Worm (Caenorhabditis elegans): ENCODE data around the gene R06F6.12.

R06F6.12 gene

ce11 chrII:10829572-10829971 is 5.7 kb upstream of the R06F6.12 start:
- TF ChIP-seq klf-2 (GFP tag; conservative IDR thresholded peaks at IDR 0.05) (no peak), ztf-29 (GFP tag; IDR thresholded peaks at IDR 0.05) (no peak), ref-1 (GFP tag; conservative IDR thresholded peaks at IDR 0.05) (no peak), med-1 (GFP tag; optimal IDR thresholded peaks at IDR 0.05; ENCODE audit: insufficient read depth) (no peak), tab-1 (GFP tag; IDR thresholded peaks at IDR 0.05) (no peak), ztf-23 (GFP tag; IDR thresholded peaks at IDR 0.05) (no peak), cog-1 (tag; optimal IDR thresholded peaks at IDR 0.05) (no peak), flt-1 (GFP tag; IDR thresholded peaks at IDR 0.05) (no peak), T22C8.4 (GFP tag; IDR thresholded peaks at IDR 0.05) (no peak)

ce11 chrII:10829081-10829480 is 5.2 kb upstream of the R06F6.12 start, which contains the start of gene VM106R.1:
TSS of gene VM106R.1 (minus strand) at chrII:10829181.
- TF ChIP-seq T22C8.4 (GFP tag; IDR thresholded peaks at IDR 0.05) (no peak), flt-1 (GFP tag; IDR thresholded peaks at IDR 0.05) (no peak), ztf-23 (GFP tag; IDR thresholded peaks at IDR 0.05) (no peak)

- TF ChIP-seq T22C8.4 (GFP tag; IDR thresholded peaks at IDR 0.05), result no peak
- no peak for TF ChIP-seq ref-1 (GFP tag; conservative IDR thresholded peaks at IDR 0.05)
- no peak for TF ChIP-seq flt-1 (GFP tag; IDR thresholded peaks at IDR 0.05)
These were observed 3.2 kb downstream of the R06F6.12 start, which contains the start of gene ech-4 for ce11 chrII:10820679-10821078. TSS of gene ech-4 (plus strand) at chrII:10821031.

- no peak for TF ChIP-seq klf-2 (GFP tag; conservative IDR thresholded peaks at IDR 0.05)
- no peak for TF ChIP-seq med-1 (GFP tag; optimal IDR thresholded peaks at IDR 0.05; ENCODE audit: insufficient read depth)
- no peak for TF ChIP-seq ztf-29 (GFP tag; IDR thresholded peaks at IDR 0.05)
- TF ChIP-seq T22C8.4 (GFP tag; IDR thresholded peaks at IDR 0.05), result no peak
- no peak for TF ChIP-seq ref-1 (GFP tag; conservative IDR thresholded peaks at IDR 0.05)
- TF ChIP-seq ztf-23 (GFP tag; IDR thresholded peaks at IDR 0.05), result no peak
- TF ChIP-seq flt-1 (GFP tag; IDR thresholded peaks at IDR 0.05), result no peak
- TF ChIP-seq tab-1 (GFP tag; IDR thresholded peaks at IDR 0.05), result no peak
- no peak for TF ChIP-seq cog-1 (tag; optimal IDR thresholded peaks at IDR 0.05)
These were observed 3.9 kb downstream of the R06F6.12 start, which contains the start of gene R06F6.8 for ce11 chrII:10819928-10820423. TSS of gene R06F6.8 (minus strand) at chrII:10819978.

DNA sequence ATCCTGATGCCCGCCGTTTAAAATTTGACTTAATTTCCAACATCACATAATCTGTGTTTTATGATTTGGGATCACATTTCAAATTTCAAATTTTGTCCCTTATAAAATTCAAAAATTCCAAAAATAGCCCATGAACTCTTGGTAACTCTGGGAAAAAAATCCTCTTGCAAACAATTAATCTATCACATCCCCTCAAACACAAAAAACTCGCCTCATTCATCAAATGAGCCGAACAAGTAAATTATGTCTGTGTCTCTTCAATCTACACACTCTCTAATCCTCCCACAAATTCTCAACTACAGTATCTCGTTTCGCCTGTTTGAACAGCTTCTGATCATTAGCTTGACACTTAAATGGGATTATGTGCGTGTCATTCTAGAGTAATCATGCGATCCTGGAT is 13.2 kb downstream of the R06F6.12 start, which contains the start of gene msrp-7:
Gene msrp-7, plus strand, starts transcription at position 301 of the 400 bp plus-strand sequence.
- TF ChIP-seq flt-1 (GFP tag; IDR thresholded peaks at IDR 0.05), result no peak
- TF ChIP-seq tab-1 (GFP tag; IDR thresholded peaks at IDR 0.05), result no peak
- no peak for TF ChIP-seq T22C8.4 (GFP tag; IDR thresholded peaks at IDR 0.05)
- TF ChIP-seq ref-1 (GFP tag; conservative IDR thresholded peaks at IDR 0.05), result no peak
- TF ChIP-seq klf-2 (GFP tag; conservative IDR thresholded peaks at IDR 0.05), result no peak
- TF ChIP-seq med-1 (GFP tag; optimal IDR thresholded peaks at IDR 0.05; ENCODE audit: insufficient read depth), result no peak
- TF ChIP-seq ztf-29 (GFP tag; IDR thresholded peaks at IDR 0.05), result no peak
- TF ChIP-seq cog-1 (tag; optimal IDR thresholded peaks at IDR 0.05), result no peak
- no peak for TF ChIP-seq ztf-23 (GFP tag; IDR thresholded peaks at IDR 0.05)

ce11 chrII:10808708-10809343 is 15.1 kb downstream of the R06F6.12 start, which contains the start of gene R06F6.14:
TSS of gene R06F6.14 (plus strand) at chrII:10809293.
- TF ChIP-seq ref-1 (GFP tag; conservative IDR thresholded peaks at IDR 0.05), result no peak

DNA sequence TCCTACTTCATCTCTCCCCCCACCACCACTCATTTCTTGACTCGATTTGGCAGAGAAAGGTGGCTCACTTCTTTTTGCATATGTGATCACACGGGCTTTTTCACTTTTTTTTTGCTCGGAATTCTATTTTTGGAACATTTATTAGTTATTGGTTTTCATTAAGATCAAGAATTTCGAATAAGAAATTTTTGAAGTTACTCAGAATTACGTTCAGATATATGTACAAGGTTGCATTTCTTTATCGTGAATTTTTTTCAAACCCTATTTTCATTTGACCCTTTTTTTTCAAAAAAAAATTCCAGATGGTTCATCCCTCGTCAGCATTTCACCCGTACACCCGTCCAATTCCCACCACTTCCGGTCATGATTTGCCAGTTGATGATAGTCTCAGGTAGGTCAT is 18.4 kb downstream of the R06F6.12 start, which contains the start of gene ceh-62:
Gene ceh-62, plus strand, starts transcription at position 301 of the 400 bp plus-strand sequence.
- no peak for TF ChIP-seq T22C8.4 (GFP tag; IDR thresholded peaks at IDR 0.05)
- no peak for TF ChIP-seq ztf-23 (GFP tag; IDR thresholded peaks at IDR 0.05)
- TF ChIP-seq klf-2 (GFP tag; conservative IDR thresholded peaks at IDR 0.05), result no peak
- TF ChIP-seq cog-1 (tag; optimal IDR thresholded peaks at IDR 0.05), result no peak
- no peak for TF ChIP-seq med-1 (GFP tag; optimal IDR thresholded peaks at IDR 0.05; ENCODE audit: insufficient read depth)
- no peak for TF ChIP-seq ztf-29 (GFP tag; IDR thresholded peaks at IDR 0.05)
- no peak for TF ChIP-seq flt-1 (GFP tag; IDR thresholded peaks at IDR 0.05)
- TF ChIP-seq tab-1 (GFP tag; IDR thresholded peaks at IDR 0.05), result no peak
- no peak for TF ChIP-seq ref-1 (GFP tag; conservative IDR thresholded peaks at IDR 0.05)

- TF ChIP-seq med-1 (GFP tag; optimal IDR thresholded peaks at IDR 0.05; ENCODE audit: insufficient read depth) (no peak), ztf-29 (GFP tag; IDR thresholded peaks at IDR 0.05) (no peak), cog-1 (tag; optimal IDR thresholded peaks at IDR 0.05) (no peak), ztf-23 (GFP tag; IDR thresholded peaks at IDR 0.05) (no peak), flt-1 (GFP tag; IDR thresholded peaks at IDR 0.05) (no peak), ref-1 (GFP tag; conservative IDR thresholded peaks at IDR 0.05) (no peak), T22C8.4 (GFP tag; IDR thresholded peaks at IDR 0.05) (no peak), klf-2 (GFP tag; conservative IDR thresholded peaks at IDR 0.05) (no peak), tab-1 (GFP tag; IDR thresholded peaks at IDR 0.05) (no peak)
These were observed 19.0 kb downstream of the R06F6.12 start for ce11 chrII:10804907-10805306.

ce11 chrII:10804442-10804841 is 19.4 kb downstream of the R06F6.12 start:
- no peak for TF ChIP-seq cog-1 (tag; optimal IDR thresholded peaks at IDR 0.05)
- no peak for TF ChIP-seq ztf-29 (GFP tag; IDR thresholded peaks at IDR 0.05)
- no peak for TF ChIP-seq T22C8.4 (GFP tag; IDR thresholded peaks at IDR 0.05)
- no peak for TF ChIP-seq ztf-23 (GFP tag; IDR thresholded peaks at IDR 0.05)
- no peak for TF ChIP-seq tab-1 (GFP tag; IDR thresholded peaks at IDR 0.05)
- TF ChIP-seq klf-2 (GFP tag; conservative IDR thresholded peaks at IDR 0.05), result no peak
- no peak for TF ChIP-seq flt-1 (GFP tag; IDR thresholded peaks at IDR 0.05)
- no peak for TF ChIP-seq med-1 (GFP tag; optimal IDR thresholded peaks at IDR 0.05; ENCODE audit: insufficient read depth)
- TF ChIP-seq ref-1 (GFP tag; conservative IDR thresholded peaks at IDR 0.05), result no peak

DNA sequence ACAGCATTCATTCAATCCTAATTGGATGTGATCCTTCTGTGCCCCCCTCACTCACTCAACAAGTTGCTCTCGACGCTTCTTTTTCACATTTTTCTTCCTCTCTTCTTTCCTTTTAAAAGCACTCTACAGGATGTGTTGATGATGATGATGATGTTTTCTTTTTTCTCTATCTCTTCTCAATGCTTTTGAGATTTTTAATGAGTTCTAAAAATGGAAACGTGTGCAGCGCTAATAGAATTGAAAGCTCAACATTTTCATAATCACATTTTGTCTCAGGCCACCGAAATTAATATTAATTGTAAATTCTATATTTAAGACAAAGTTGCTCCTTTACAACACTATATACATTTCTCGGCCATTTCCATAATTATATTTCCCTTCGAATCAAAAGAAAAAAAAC is 23.7 kb downstream of the R06F6.12 start:
- TF ChIP-seq ztf-23 (GFP tag; IDR thresholded peaks at IDR 0.05) (no peak), med-1 (GFP tag; optimal IDR thresholded peaks at IDR 0.05; ENCODE audit: insufficient read depth) (no peak), tab-1 (GFP tag; IDR thresholded peaks at IDR 0.05) (no peak), cog-1 (tag; optimal IDR thresholded peaks at IDR 0.05) (no peak)
